Fruit fly (Drosophila melanogaster) Kc167 (cell line): ENCODE data around the gene x16.

Source experiments
- Myc ChIP-seq: fragments of >200 bp; optimal IDR thresholded peaks from 2 replicates; lab custom pipeline; 2017; ENCODE audit warnings: missing external identifiers
- Sin3A ChIP-seq: fragments of >200 bp; optimal IDR thresholded peaks from 2 replicates; lab custom pipeline; 2018; ENCODE audit warnings: missing external identifiers
- h ChIP-seq: fragments of >200 bp; optimal IDR thresholded peaks from 3 replicates; lab custom pipeline; 2018; ENCODE audit warnings: missing external identifiers
- insv ChIP-seq: fragments of >200 bp; optimal IDR thresholded peaks from 3 replicates; lab custom pipeline; 2018; ENCODE audit warnings: missing external identifiers
- psq ChIP-seq: fragments of >200 bp; optimal IDR thresholded peaks from 2 replicates; lab custom pipeline; 2017; ENCODE audit warnings: missing external identifiers
- ttk ChIP-seq: sonication (Bioruptor generic); optimal IDR thresholded peaks from 2 replicates; lab custom pipeline; 2017; ENCODE audit warnings: missing external identifiers

x16 gene

dm6 chr2L:6916345-6916744 is 3.7 kb downstream of the x16 start, which contains the start of gene CG32829:
Gene CG32829 (minus strand): TSS chr2L:6916445.
- TF ChIP-seq psq (no peak), h (lab: Kevin White, UChicago) (no peak), ttk (lab: Kevin White, UChicago) (no peak), Sin3A (lab: Kevin White, UChicago) (no peak), Myc (lab: Kevin White, UChicago) (no peak), insv (lab: Kevin White, UChicago) (no peak)

- no peak for TF ChIP-seq Myc (lab: Kevin White, UChicago)
- TF ChIP-seq psq: no peak
- no peak for TF ChIP-seq insv (lab: Kevin White, UChicago)
- TF ChIP-seq h (lab: Kevin White, UChicago): no peak
- TF ChIP-seq Sin3A (lab: Kevin White, UChicago): no peak
- TF ChIP-seq ttk (lab: Kevin White, UChicago): no peak
Observed at dm6 chr2L:6913964-6914363, 6.0 kb downstream of the x16 start, which contains the start of gene Wee1. Gene Wee1 (minus strand): TSS chr2L:6914138.

- TF ChIP-seq Myc (lab: Kevin White, UChicago): no peak
- no peak for TF ChIP-seq Sin3A (lab: Kevin White, UChicago)
- TF ChIP-seq insv (lab: Kevin White, UChicago): no peak
- no peak for TF ChIP-seq psq
- no peak for TF ChIP-seq h (lab: Kevin White, UChicago)
- TF ChIP-seq ttk (lab: Kevin White, UChicago): no peak
Observed at dm6 chr2L:6907761-6908160, 12.2 kb downstream of the x16 start, which contains the start of the genes Polr1F and Rat1. Gene Polr1F (minus strand): TSS chr2L:6907844. Gene Rat1 (plus strand): TSS chr2L:6908083.

- TF ChIP-seq insv (lab: Kevin White, UChicago) (no peak), ttk (lab: Kevin White, UChicago) (no peak), h (lab: Kevin White, UChicago) (no peak), Myc (lab: Kevin White, UChicago) (no peak), psq (no peak)
Observed at dm6 chr2L:6874526-6875198, 45.3 kb downstream of the x16 start, which contains the start of gene Nlg2. Gene Nlg2 (plus strand): TSS chr2L:6874900.

dm6 chr2L:6874006-6874405 is 46.0 kb downstream of the x16 start:
- TF ChIP-seq Sin3A (lab: Kevin White, UChicago): no peak
- TF ChIP-seq psq: no peak
- TF ChIP-seq insv (lab: Kevin White, UChicago): no peak
- no peak for TF ChIP-seq Myc (lab: Kevin White, UChicago)
- no peak for TF ChIP-seq ttk (lab: Kevin White, UChicago)
- no peak for TF ChIP-seq h (lab: Kevin White, UChicago)

dm6 chr2L:6870777-6871176 is 49.2 kb downstream of the x16 start:
- TF ChIP-seq Sin3A (lab: Kevin White, UChicago): no peak
- no peak for TF ChIP-seq Myc (lab: Kevin White, UChicago)
- no peak for TF ChIP-seq ttk (lab: Kevin White, UChicago)
- TF ChIP-seq h (lab: Kevin White, UChicago): no peak
- no peak for TF ChIP-seq insv (lab: Kevin White, UChicago)
- TF ChIP-seq psq: no peak

dm6 chr2L:6870289-6870688 is 49.7 kb downstream of the x16 start, which contains the start of gene Nha1:
Gene Nha1 (minus strand): TSS chr2L:6870389.
- TF ChIP-seq psq: no peak
- no peak for TF ChIP-seq insv (lab: Kevin White, UChicago)
- TF ChIP-seq h (lab: Kevin White, UChicago): no peak
- TF ChIP-seq ttk (lab: Kevin White, UChicago): no peak
- no peak for TF ChIP-seq Sin3A (lab: Kevin White, UChicago)
- no peak for TF ChIP-seq Myc (lab: Kevin White, UChicago)

- TF ChIP-seq h (lab: Kevin White, UChicago) (no peak), psq (no peak), Sin3A (lab: Kevin White, UChicago) (no peak), insv (lab: Kevin White, UChicago) (no peak), ttk (lab: Kevin White, UChicago) (no peak), Myc (lab: Kevin White, UChicago) (no peak)
Observed at dm6 chr2L:6868178-6868867, 51.7 kb downstream of the x16 start.
